Worm (Caenorhabditis elegans): ENCODE results near the gene mob-4.

DNA sequence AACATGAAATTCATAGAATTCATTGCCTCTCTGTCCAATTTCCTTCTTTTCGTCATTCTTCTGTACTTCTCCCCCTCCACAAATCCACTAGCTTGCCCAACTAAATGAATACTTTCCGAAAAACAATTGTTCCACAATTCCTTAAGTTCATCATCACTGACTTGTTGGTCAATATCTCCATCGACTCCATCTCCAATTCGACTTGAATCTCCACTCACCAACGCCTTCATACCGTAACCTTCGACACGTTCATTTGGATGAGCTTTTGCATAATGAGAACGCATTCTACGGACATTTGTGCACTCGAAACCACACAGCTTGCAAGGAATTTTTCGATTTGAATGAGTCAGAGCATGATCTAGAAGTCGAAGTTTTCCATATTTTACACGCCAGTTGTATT, 16.1 kb downstream of the mob-4 start:
- no peak for TF ChIP-seq tbx-8 (GFP tag; optimal IDR thresholded peaks at IDR 0.05)
- no peak for TF ChIP-seq nhr-28 (tag; optimal IDR thresholded peaks at IDR 0.05)
- no peak for TF ChIP-seq unc-120 (tag; optimal IDR thresholded peaks at IDR 0.05; ENCODE audit: poor library complexity, severe bottlenecking)
- no peak for TF ChIP-seq mls-2 (tag; optimal IDR thresholded peaks at IDR 0.05)
- TF ChIP-seq nhr-12 (tag; optimal IDR thresholded peaks at IDR 0.05) = no peak
- no peak for TF ChIP-seq drap-1 (GFP tag; optimal IDR thresholded peaks at IDR 0.05)
- no peak for TF ChIP-seq ztf-11 (tag; optimal IDR thresholded peaks at IDR 0.05)
